Fruit fly (Drosophila melanogaster) whole organism: Measurements from ENCODE around the gene CG5958.

Source experiments
- CG8478 ChIP-seq: fragments of >200 bp; optimal IDR thresholded peaks from 2 replicates; lab custom pipeline; 2018; ENCODE audit warnings: inconsistent platforms
- Dll ChIP-seq: fragments of >200 bp; optimal IDR thresholded peaks from 2 replicates; lab custom pipeline; 2017
- EcR ChIP-seq, 2 experiments: fragments of >200 bp; optimal IDR thresholded peaks; 2 replicates each; lab custom pipeline; 2017; ENCODE audit warnings: missing biosample characterization in 2 of 2, missing genetic modification characterization in 2 of 2, missing genetic modification reagents in 2 of 2
- pan ChIP-seq: fragments of >200 bp; optimal IDR thresholded peaks from 2 replicates; lab custom pipeline; 2017
- psq ChIP-seq: fragments of >200 bp; optimal IDR thresholded peaks from 2 replicates; lab custom pipeline; 2017
- usp ChIP-seq: fragments of >200 bp; optimal IDR thresholded peaks from 2 replicates; lab custom pipeline; 2017; ENCODE audit warnings: missing biosample characterization, missing genetic modification characterization, mixed read lengths

CG5958 gene

DNA sequence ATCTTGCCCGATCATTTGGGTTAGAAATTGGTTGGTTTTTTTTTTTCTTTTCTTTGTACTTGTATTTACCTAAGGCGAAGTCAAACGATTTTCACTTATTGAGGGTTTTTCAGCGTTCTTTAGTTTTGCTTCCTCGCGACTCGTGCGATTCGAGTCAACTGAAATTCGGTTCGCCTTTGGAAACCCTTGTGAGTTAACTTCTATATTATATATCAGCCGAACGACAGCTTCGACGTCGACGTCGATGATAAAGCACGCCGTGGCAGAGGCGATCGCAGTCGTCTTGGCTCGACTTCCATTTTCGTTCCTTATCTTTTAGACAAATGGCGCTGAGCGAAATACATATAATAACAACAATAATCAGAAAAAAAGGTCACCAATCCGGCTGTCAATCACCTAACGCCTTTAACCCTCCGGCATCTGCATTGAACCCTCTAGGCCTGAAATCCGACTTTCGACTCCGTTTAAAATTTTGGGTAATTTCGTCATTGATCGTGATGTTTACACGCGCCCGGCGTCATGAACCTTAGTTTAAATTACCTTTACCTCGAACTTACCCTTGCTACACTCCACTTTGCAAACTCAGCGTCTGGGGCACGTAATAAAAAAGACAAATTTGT, at the start of gene CG5958:
TSS of gene CG5958 (minus strand) at position 180 of the 620 bp plus-strand sequence.
- TF ChIP-seq psq (lab: Kevin White, UChicago) (no peak), Dll (lab: Kevin White, UChicago) (no peak), CG8478 (no peak), usp (GFP tag; lab: Kevin White, UChicago) (no peak), pan (lab: Kevin White, UChicago) (no peak), EcR (GFP tag; optimal IDR thresholded peaks at IDR 0.05; lab: Kevin White, UChicago) (no peak)

DNA sequence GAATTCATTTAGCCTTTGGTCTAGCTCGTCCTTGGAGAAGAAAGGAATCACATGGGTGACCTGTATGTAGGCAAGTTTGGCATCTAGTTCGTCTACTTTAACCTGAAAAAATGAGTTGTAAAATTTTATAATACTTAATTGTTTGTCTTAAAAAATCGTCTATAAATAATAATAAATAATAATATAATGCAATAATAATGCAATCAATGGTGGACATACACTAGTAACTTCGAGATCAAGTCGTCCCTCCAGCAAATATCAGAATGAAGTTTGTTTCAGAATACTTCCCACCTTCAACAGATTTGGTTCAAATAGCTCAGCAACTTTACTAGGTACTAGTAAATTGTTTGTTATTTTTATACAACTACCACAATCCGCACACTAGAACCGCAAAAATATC, 41.1 kb upstream of the CG5958 start, which contains the start of gene CG6441:
TSS of gene CG6441 (plus strand) at position 301 of the 400 bp plus-strand sequence.
- TF ChIP-seq EcR (GFP tag; optimal IDR thresholded peaks at IDR 0.05; lab: Kevin White, UChicago) (no peak), CG8478 (no peak), Dll (lab: Kevin White, UChicago) (no peak), psq (lab: Kevin White, UChicago) (no peak), pan (lab: Kevin White, UChicago) (no peak), usp (GFP tag; lab: Kevin White, UChicago) (no peak)

- TF ChIP-seq psq (lab: Kevin White, UChicago) (no peak), Dll (lab: Kevin White, UChicago) (no peak)
Observed at dm6 chr2L:7473248-7473647, 39.9 kb upstream of the CG5958 start.

dm6 chr2L:7466304-7466703, 33.0 kb upstream of the CG5958 start, which contains the start of gene CG6055:
Gene CG6055 (plus strand): TSS chr2L:7466543.
- TF ChIP-seq usp (GFP tag; lab: Kevin White, UChicago) (no peak), psq (lab: Kevin White, UChicago) (no peak), Dll (lab: Kevin White, UChicago) (no peak), pan (lab: Kevin White, UChicago) (no peak), EcR (GFP tag; optimal IDR thresholded peaks at IDR 0.05; lab: Kevin White, UChicago) (peak in 1 of 2 experiments; percentile 6), CG8478 (no peak)

DNA sequence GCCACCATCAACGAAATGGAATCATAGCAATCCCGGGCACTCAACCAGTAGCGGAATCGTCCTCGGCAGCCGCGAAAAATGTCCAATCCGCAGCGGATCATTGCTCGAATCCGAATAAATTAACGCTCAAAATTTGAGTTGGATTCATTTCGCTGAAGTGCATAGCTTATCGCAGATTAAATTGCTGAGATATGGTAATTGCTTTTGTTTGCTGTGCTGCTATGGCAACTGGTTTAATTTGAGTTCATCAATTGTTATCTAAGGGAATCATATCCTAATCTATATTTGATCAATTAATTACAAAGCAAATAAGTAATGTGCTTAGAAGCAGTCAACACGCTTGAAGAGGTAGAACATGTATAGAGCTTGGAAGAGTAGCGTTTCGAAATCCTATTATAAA, 28.8 kb upstream of the CG5958 start, which contains the start of gene Gr28b:
TSS of gene Gr28b (minus strand) at position 101 of the 400 bp plus-strand sequence.
- no peak for TF ChIP-seq usp (GFP tag; lab: Kevin White, UChicago)
- TF ChIP-seq Dll (lab: Kevin White, UChicago), result no peak
- TF ChIP-seq pan (lab: Kevin White, UChicago), result no peak
- TF ChIP-seq EcR (GFP tag; optimal IDR thresholded peaks at IDR 0.05; lab: Kevin White, UChicago), result no peak
- no peak for TF ChIP-seq psq (lab: Kevin White, UChicago)
- no peak for TF ChIP-seq CG8478

DNA sequence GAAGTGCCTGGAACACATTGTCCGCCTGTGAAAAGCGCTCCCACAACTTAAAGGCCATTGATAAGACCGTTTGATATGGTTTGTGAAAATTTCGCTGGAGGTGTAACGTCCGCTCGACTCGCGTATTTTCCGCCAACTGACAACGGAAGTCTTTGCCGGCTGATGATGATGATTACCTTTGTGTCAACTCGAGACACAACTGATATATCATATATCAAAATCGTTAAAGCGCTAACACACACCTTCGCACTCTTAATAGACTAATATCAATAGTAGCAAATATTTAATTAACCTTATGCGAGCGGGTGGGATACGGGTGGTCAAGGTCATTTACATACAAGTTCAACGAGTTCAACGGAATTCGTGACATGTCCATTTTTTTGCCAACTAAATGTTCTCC, 20.8 kb upstream of the CG5958 start, which contains the start of gene Gr28a:
TSS of gene Gr28a (minus strand) at position 101 of the 400 bp plus-strand sequence.
- TF ChIP-seq EcR (GFP tag; optimal IDR thresholded peaks at IDR 0.05; lab: Kevin White, UChicago) (no peak), psq (lab: Kevin White, UChicago) (no peak), usp (GFP tag; lab: Kevin White, UChicago) (no peak), CG8478 (no peak), pan (lab: Kevin White, UChicago) (no peak), Dll (lab: Kevin White, UChicago) (no peak)

- TF ChIP-seq psq (lab: Kevin White, UChicago), result no peak
- TF ChIP-seq usp (GFP tag; lab: Kevin White, UChicago), result no peak
Observed at dm6 chr2L:7452093-7452492, 18.8 kb upstream of the CG5958 start.

- TF ChIP-seq pan (lab: Kevin White, UChicago), result no peak
- no peak for TF ChIP-seq EcR (GFP tag; optimal IDR thresholded peaks at IDR 0.05; lab: Kevin White, UChicago)
- no peak for TF ChIP-seq CG8478
- TF ChIP-seq Dll (lab: Kevin White, UChicago), result no peak
- TF ChIP-seq psq (lab: Kevin White, UChicago), result no peak
- TF ChIP-seq usp (GFP tag; lab: Kevin White, UChicago), result no peak
Observed at dm6 chr2L:7450966-7451365, 17.6 kb upstream of the CG5958 start, which contains the start of gene santa-maria. Gene santa-maria (minus strand): TSS chr2L:7451244.

dm6 chr2L:7448371-7448770, 15.1 kb upstream of the CG5958 start:
- TF ChIP-seq usp (GFP tag; lab: Kevin White, UChicago), result no peak
- no peak for TF ChIP-seq pan (lab: Kevin White, UChicago)
- TF ChIP-seq psq (lab: Kevin White, UChicago), result no peak
- TF ChIP-seq EcR (GFP tag; optimal IDR thresholded peaks at IDR 0.05; lab: Kevin White, UChicago), result no peak
- TF ChIP-seq CG8478, result no peak
- no peak for TF ChIP-seq Dll (lab: Kevin White, UChicago)

DNA sequence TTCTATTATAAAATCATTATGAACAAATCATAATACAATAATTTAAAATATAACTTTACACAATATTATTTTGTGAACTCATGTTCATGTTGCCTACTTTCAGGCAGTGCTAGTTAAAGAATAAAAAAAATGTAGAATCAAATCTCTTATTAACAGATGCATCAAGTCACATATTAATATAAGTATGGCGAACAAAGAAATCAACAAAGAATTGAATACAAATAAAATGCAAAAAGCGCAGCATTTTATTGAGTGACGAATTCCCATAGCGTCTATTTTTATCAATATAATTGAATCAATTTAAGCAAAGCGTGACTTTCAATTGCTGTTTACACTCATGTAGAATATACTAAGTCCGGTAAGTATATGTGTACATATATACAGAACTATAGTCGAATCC, 14.5 kb upstream of the CG5958 start:
- TF ChIP-seq Dll (lab: Kevin White, UChicago), result no peak
- no peak for TF ChIP-seq CG8478
- TF ChIP-seq EcR (GFP tag; optimal IDR thresholded peaks at IDR 0.05; lab: Kevin White, UChicago), result no peak
- TF ChIP-seq usp (GFP tag; lab: Kevin White, UChicago), result no peak
- no peak for TF ChIP-seq pan (lab: Kevin White, UChicago)
- TF ChIP-seq psq (lab: Kevin White, UChicago), result no peak

DNA sequence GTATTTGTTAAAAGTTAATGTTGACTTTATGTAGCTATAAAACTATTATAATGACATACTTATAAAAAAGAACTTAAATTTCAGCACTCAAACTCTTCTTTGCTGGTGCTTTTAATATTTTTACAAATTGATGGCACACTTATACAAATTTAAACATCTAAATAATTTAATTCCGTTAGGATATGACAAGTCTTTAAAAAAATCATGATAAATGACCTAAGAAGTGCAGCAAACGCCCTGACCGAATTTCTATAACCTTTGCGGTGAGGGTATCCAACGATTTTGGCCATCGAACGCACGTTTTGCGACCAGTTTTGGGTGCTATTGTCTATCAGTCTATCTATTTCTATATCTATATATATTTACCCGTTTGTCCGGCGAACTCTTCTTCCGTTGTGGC, 9.6 kb upstream of the CG5958 start:
- TF ChIP-seq EcR (GFP tag; optimal IDR thresholded peaks at IDR 0.05; lab: Kevin White, UChicago) (no peak), psq (lab: Kevin White, UChicago) (no peak), Dll (lab: Kevin White, UChicago) (no peak), usp (GFP tag; lab: Kevin White, UChicago) (no peak), CG8478 (no peak), pan (lab: Kevin White, UChicago) (no peak)

dm6 chr2L:7442106-7442505, 8.8 kb upstream of the CG5958 start:
- TF ChIP-seq Dll (lab: Kevin White, UChicago), result no peak
- no peak for TF ChIP-seq pan (lab: Kevin White, UChicago)
- no peak for TF ChIP-seq usp (GFP tag; lab: Kevin White, UChicago)
- no peak for TF ChIP-seq CG8478
- no peak for TF ChIP-seq EcR (GFP tag; optimal IDR thresholded peaks at IDR 0.05; lab: Kevin White, UChicago)
- no peak for TF ChIP-seq psq (lab: Kevin White, UChicago)
